Worm (Caenorhabditis elegans) whole organism, L4/young adult: Measurements from ENCODE around the gene F28H7.3.

Experiments
- W03F9.2 ChIP-seq: fragments of 150-350 bp; optimal IDR thresholded peaks from 2 replicates; lab custom pipeline; 2014; ENCODE audit warnings: missing biosample characterization, missing genetic modification characterization
- dao-5 ChIP-seq: sonication (generic microtip); optimal IDR thresholded peaks from 2 replicates; lab custom pipeline; 2016; ENCODE audit warnings: missing genotype, missing genetic modification characterization, moderate library complexity, missing compliant biosample characterization
- him-1 ChIP-seq: sonication (generic microtip); optimal IDR thresholded peaks from 2 replicates; lab custom pipeline; 2016; ENCODE audit warnings: missing genotype, missing genetic modification reagents, missing genetic modification characterization, missing compliant biosample characterization

Gene F28H7.3

ce11 chrV:10760839-10761238, 10.3 kb upstream of the F28H7.3 start:
- TF ChIP-seq him-1 (tag; lab: Kevin White, UChicago) (no peak), dao-5 (tag; lab: Kevin White, UChicago) (no peak), W03F9.2 (tag; lab: Kevin White, UChicago) (no peak)

DNA sequence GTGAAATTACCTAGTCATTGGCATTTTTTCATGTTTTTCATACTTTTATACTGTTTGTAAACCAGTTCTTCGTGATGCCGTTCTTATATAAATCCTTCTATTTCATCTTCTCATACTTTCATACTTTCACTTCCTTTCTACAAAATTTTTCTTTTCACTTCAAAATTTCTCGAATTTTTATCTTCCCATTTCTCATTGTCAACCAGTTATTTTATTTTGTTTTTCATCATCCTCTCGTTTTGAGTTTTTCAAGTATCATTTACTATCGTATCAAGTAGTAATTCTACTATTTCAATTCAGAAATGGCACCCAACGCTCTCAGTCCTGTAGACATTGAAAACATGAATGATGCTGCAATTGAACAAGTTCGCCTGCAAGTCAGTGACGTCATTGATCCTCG, 8.1 kb upstream of the F28H7.3 start, which contains the start of gene F28H7.8:
F28H7.8 (plus strand) TSS at position 301 of the 400 bp plus-strand sequence.
- TF ChIP-seq dao-5 (tag; lab: Kevin White, UChicago) (no peak), W03F9.2 (tag; lab: Kevin White, UChicago) (no peak), him-1 (tag; lab: Kevin White, UChicago) (no peak)

DNA sequence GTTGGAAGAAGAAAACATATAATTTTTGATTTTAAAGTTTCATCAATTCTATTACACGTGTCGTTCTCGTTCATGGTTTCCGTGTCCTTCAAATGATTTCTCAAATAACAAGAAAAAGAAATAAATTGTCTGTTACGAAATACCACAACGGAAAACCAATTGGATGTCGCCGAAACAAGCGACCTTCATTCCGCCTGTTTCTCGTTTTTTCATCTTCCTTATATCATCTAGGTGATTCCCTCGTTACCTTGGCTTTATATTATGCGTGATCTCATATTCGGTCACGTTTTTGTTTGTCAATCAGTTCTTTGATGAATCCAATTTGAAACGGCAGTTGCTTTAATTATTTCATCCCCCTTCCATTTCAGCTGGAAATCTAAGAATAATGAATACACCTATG, 6.5 kb upstream of the F28H7.3 start:
- TF ChIP-seq W03F9.2 (tag; lab: Kevin White, UChicago) (no peak), dao-5 (tag; lab: Kevin White, UChicago) (no peak), him-1 (tag; lab: Kevin White, UChicago) (no peak)

DNA sequence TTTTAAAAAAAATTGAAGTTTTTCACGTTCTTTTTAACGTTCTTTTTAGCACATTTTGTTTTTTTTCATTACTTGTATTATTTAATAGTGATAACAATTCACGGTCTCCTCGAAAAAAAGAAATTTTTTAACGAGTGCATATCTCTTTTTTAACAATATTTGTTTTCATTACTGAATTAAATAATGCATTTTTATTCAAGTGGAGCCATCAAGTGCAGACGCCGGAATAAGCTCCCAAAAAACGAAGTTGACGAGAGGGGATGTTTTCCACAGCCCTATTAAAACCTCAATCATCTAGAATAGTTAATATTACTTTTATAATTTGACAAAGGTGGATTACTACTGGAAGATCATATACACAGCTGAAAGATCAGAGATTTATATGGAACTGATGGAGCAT, 6.1 kb upstream of the F28H7.3 start, which contains the start of gene irld-6:
irld-6 (minus strand) TSS at position 101 of the 400 bp plus-strand sequence.
- TF ChIP-seq him-1 (tag; lab: Kevin White, UChicago): no peak
- TF ChIP-seq dao-5 (tag; lab: Kevin White, UChicago): no peak
- no peak for TF ChIP-seq W03F9.2 (tag; lab: Kevin White, UChicago)

- TF ChIP-seq dao-5 (tag; lab: Kevin White, UChicago) (no peak), him-1 (tag; lab: Kevin White, UChicago) (no peak), W03F9.2 (tag; lab: Kevin White, UChicago) (no peak)
These were observed 3.5 kb upstream of the F28H7.3 start, which contains the start of gene F28H7.7 for ce11 chrV:10754050-10754449. Gene F28H7.7, minus strand, starts transcription at chrV:10754150.

DNA sequence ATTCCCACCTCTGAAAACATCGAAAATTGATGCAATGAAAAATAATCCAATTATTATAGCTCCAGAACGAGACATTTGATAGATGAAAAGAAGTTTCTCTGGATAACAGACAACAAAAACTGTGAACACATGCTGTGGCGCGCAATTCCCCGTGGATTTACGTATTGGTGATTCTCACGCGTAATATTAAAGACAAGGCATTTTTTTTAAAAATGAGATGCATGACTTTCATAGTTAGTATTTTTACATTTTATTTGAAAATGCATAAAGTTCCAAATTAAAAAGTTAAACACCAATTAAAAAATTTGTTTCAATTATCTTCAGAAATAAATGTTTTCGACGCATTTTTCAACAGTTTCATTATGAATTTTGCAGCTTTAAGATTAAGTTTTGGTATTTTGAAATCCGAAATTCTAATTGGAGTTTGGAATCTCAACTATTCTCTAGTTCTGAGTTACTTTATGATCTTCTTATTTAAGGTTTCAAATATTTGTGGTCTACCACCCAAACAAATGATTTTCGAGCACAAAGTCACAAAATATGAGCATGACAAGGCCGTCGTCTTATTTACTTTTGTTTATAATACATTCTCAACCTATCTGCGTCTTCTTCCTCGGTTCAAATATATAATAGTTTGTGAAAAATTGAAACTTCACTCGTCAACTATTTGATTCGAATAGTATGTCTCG, 3.2 kb downstream of the F28H7.3 start, which contains the start of the genes selt-1.2 and F28H7.2:
selt-1.2 (minus strand) TSS at position 101 of the 689 bp plus-strand sequence.
F28H7.2 (plus strand) TSS at position 639 of the 689 bp plus-strand sequence.
- TF ChIP-seq dao-5 (tag; lab: Kevin White, UChicago) (no peak), W03F9.2 (tag; lab: Kevin White, UChicago) (no peak), him-1 (tag; lab: Kevin White, UChicago) (no peak)

- no peak for TF ChIP-seq him-1 (tag; lab: Kevin White, UChicago)
- TF ChIP-seq W03F9.2 (tag; lab: Kevin White, UChicago): no peak
- no peak for TF ChIP-seq dao-5 (tag; lab: Kevin White, UChicago)
These were observed 5.6 kb downstream of the F28H7.3 start, which contains the start of gene srj-21 for ce11 chrV:10745034-10745433. Gene srj-21, plus strand, starts transcription at chrV:10745334.

- TF ChIP-seq him-1 (tag; lab: Kevin White, UChicago): no peak
- TF ChIP-seq dao-5 (tag; lab: Kevin White, UChicago): no peak
- TF ChIP-seq W03F9.2 (tag; lab: Kevin White, UChicago): no peak
These were observed 6.9 kb downstream of the F28H7.3 start, which contains the start of gene srj-22 for ce11 chrV:10743649-10744048. Gene srj-22, minus strand, starts transcription at chrV:10743749.

DNA sequence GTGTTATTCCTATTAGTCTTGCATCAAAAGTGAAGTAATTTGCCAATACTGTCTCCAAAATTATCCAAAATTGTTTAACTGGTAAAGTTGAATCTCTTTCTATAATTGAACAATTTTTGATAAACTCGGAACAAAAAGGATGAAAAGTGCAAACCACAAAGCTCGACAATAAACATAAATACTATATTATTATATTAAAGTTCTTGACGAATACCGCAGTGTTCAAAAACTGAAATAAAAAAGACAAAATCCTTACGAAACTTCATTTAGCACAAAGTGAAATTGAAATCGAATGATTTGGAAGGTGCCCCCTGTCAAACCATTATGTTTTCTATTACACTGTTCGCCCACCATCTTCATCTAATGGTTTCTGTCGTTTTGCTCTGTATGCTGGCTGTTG, 9.2 kb downstream of the F28H7.3 start, which contains the start of gene ZC302.3:
ZC302.3 (minus strand) TSS at position 101 of the 400 bp plus-strand sequence.
- TF ChIP-seq him-1 (tag; lab: Kevin White, UChicago): no peak
- TF ChIP-seq W03F9.2 (tag; lab: Kevin White, UChicago): no peak
- TF ChIP-seq dao-5 (tag; lab: Kevin White, UChicago): no peak

DNA sequence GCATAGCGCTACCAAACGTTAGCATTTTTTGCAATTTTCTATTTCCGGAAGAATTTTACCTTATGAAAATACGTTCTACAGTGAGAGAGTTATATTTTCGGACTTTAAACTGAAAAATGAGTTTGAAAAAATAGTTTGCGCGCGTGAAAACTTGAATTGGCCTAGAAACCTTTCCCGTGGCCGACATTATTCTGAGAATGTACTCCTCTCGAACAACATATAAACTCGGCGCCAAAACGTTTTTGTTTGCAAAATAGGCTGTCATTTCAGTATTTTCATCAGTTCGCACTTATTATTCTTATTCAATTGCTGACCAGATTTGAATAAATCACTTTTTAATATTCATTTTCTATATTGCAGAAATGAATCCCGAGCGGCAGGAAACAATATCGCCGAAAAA, 13.8 kb downstream of the F28H7.3 start, which contains the start of the genes mre-11 and wdr-5.3:
mre-11 (minus strand) TSS at position 113 of the 400 bp plus-strand sequence.
wdr-5.3 (plus strand) TSS at position 361 of the 400 bp plus-strand sequence.
- TF ChIP-seq dao-5 (tag; lab: Kevin White, UChicago) (no peak), him-1 (tag; lab: Kevin White, UChicago) (peak; percentile 22), W03F9.2 (tag; lab: Kevin White, UChicago) (peak; percentile 86)

- TF ChIP-seq him-1 (tag; lab: Kevin White, UChicago) (no peak), dao-5 (tag; lab: Kevin White, UChicago) (no peak), W03F9.2 (tag; lab: Kevin White, UChicago) (no peak)
These were observed 18.6 kb downstream of the F28H7.3 start, which contains the start of gene T28B11.1 for ce11 chrV:10731989-10732472. Gene T28B11.1, minus strand, starts transcription at chrV:10732422.

- no peak for TF ChIP-seq dao-5 (tag; lab: Kevin White, UChicago)
- no peak for TF ChIP-seq W03F9.2 (tag; lab: Kevin White, UChicago)
- TF ChIP-seq him-1 (tag; lab: Kevin White, UChicago): no peak
These were observed 19.7 kb downstream of the F28H7.3 start for ce11 chrV:10730824-10731416.
